Worm (Caenorhabditis elegans): Measurements from ENCODE around the gene srz-5.
"Not testable (repeated sequence)": the region's sequence is repeated elsewhere in the genome, so short reads cannot be mapped to it uniquely, and the experiment has no call there.

srz-5 gene

DNA sequence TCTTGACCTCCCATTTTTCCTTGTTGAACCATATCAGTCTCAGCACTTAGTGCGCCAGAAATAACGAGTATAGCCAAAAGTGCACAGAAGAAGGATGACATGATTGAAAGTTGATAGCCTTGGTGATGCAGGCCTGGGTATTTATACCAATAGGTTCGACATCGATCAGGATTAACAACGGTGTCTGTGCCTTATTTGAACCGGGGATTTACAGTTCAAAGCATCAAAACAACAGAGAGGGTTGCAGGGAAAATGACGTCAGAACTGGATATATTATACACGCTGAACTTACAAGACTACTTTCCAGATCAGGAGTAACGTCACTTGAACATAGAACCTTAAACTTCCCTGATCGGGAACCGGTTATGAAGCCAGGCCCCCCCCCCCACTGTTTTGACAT, 42.2 kb downstream of the srz-5 start, which contains the start of gene Y49F6B.12:
Gene Y49F6B.12, minus strand, starts transcription at position 101 of the 400 bp plus-strand sequence.
- TF ChIP-seq bed-3 (GFP tag; optimal IDR thresholded peaks at IDR 0.05) (no peak), sem-2 (GFP tag; optimal IDR thresholded peaks at IDR 0.05) (no peak), nhr-76 (tag; optimal IDR thresholded peaks at IDR 0.05) (no peak), lin-32 (GFP tag; optimal IDR thresholded peaks at IDR 0.05) (no peak), unc-62 (GFP tag; optimal IDR thresholded peaks at IDR 0.05) (no peak), ceh-83 (GFP tag; optimal IDR thresholded peaks at IDR 0.05) (no peak)

ce11 chrII:3471603-3472002, 42.9 kb downstream of the srz-5 start, which contains the start of gene Y49F6B.13:
TSS of gene Y49F6B.13 (minus strand) at chrII:3471703.
- TF ChIP-seq ztf-11 (tag; optimal IDR thresholded peaks at IDR 0.05), result no peak
- TF ChIP-seq ces-1 (GFP tag; optimal IDR thresholded peaks at IDR 0.05), result no peak
- no peak for TF ChIP-seq tbx-8 (GFP tag; optimal IDR thresholded peaks at IDR 0.05)
- TF ChIP-seq ham-2 (GFP tag; optimal IDR thresholded peaks at IDR 0.05), result no peak
- TF ChIP-seq nhr-237 (tag; optimal IDR thresholded peaks at IDR 0.05), result no peak
- no peak for TF ChIP-seq drap-1 (GFP tag; optimal IDR thresholded peaks at IDR 0.05)

DNA sequence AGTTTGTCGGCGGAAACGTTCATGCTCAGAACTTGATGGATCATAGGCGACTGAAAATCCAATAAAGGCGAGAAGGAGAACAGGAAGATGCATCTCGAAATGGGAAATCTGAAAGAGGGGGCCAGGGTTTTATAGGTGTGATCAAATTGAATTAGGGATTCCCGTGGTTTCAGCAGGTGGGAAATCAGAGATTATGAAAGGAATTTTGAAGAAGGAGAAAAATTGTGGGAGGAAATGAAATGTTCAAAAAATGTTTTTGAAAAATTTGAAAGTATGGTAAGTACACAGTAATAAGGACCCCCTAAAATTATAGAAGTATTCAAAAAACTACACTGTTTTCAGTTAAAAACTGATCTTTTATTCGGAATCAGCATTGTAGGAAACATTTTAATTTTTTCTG, 44.0 kb downstream of the srz-5 start, which contains the start of gene Y49F6B.20:
Gene Y49F6B.20, minus strand, starts transcription at position 101 of the 400 bp plus-strand sequence.
- TF ChIP-seq nhr-28 (tag; optimal IDR thresholded peaks at IDR 0.05) (no peak), mab-5 (tag; optimal IDR thresholded peaks at IDR 0.05) (no peak), ceh-83 (GFP tag; optimal IDR thresholded peaks at IDR 0.05) (no peak), pha-4 (tag; optimal IDR thresholded peaks at IDR 0.05) (no peak), unc-39 (tag; optimal IDR thresholded peaks at IDR 0.05) (no peak)

DNA sequence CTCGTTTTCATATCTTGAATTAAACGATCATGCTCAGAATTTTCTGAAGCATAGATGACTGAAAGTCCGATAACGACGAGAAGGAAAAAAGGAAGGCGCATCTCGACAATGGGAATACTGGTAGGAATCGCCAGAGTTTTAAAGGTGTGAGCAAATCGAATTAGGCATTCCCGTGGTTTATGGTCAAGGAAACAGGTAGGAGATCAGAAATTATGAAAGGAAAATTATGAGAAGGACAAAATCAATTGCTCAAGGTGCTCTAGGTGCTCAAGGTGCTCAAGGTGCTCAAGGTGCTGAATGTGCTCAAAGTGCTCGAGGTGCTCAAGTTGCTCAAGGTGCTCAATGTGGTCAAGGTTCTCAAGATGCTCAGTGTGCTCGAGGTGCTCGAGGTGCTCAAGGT, 50.0 kb downstream of the srz-5 start, which contains the start of gene C16C8.10:
Gene C16C8.10, minus strand, starts transcription at position 101 of the 400 bp plus-strand sequence.
- not testable (repeated sequence) for TF ChIP-seq lin-13, elt-3, nhr-2 (tag; optimal IDR thresholded peaks at IDR 0.05)

- TF ChIP-seq lsy-2 (tag; optimal IDR thresholded peaks at IDR 0.05), result no peak
- TF ChIP-seq ces-1 (GFP tag; optimal IDR thresholded peaks at IDR 0.05), result no peak
- TF ChIP-seq drap-1 (GFP tag; optimal IDR thresholded peaks at IDR 0.05), result no peak
- TF ChIP-seq ceh-39 (tag; optimal IDR thresholded peaks at IDR 0.05), result no peak
- no peak for TF ChIP-seq zip-8 (tag; optimal IDR thresholded peaks at IDR 0.05)
- no peak for TF ChIP-seq sem-2 (GFP tag; optimal IDR thresholded peaks at IDR 0.05)
- no peak for TF ChIP-seq bed-3 (GFP tag; optimal IDR thresholded peaks at IDR 0.05)
- TF ChIP-seq cnd-1 (tag; optimal IDR thresholded peaks at IDR 0.05), result no peak
- no peak for TF ChIP-seq lin-13 (tag; optimal IDR thresholded peaks at IDR 0.05)
- TF ChIP-seq unc-62 (GFP tag; optimal IDR thresholded peaks at IDR 0.05), result no peak
- TF ChIP-seq tbx-8 (GFP tag; optimal IDR thresholded peaks at IDR 0.05), result no peak
- TF ChIP-seq hlh-1 (tag; optimal IDR thresholded peaks at IDR 0.05), result no peak
- no peak for TF ChIP-seq nhr-76 (tag; optimal IDR thresholded peaks at IDR 0.05)
- TF ChIP-seq mls-2 (tag; optimal IDR thresholded peaks at IDR 0.05), result no peak
- TF ChIP-seq nhr-12 (tag; optimal IDR thresholded peaks at IDR 0.05), result no peak
- no peak for TF ChIP-seq unc-39 (tag; optimal IDR thresholded peaks at IDR 0.05)
- TF ChIP-seq M03D4.4 (tag; optimal IDR thresholded peaks at IDR 0.05), result no peak
- no peak for TF ChIP-seq ceh-43 (GFP tag; optimal IDR thresholded peaks at IDR 0.05)
- TF ChIP-seq lin-32 (GFP tag; optimal IDR thresholded peaks at IDR 0.05), result no peak
These were observed 51.4 kb downstream of the srz-5 start, which contains the start of gene C16C8.9 for ce11 chrII:3463097-3463496. TSS of gene C16C8.9 (minus strand) at chrII:3463197.

All from whole organism, mixed stage, embryonic.